Worm (Caenorhabditis elegans) whole organism, L3 larva: ENCODE data around the gene nhr-197.
"Not testable (repeated sequence)": the region's sequence is repeated elsewhere in the genome, so short reads cannot be mapped to it uniquely, and the experiment has no call there.

ENCODE experiments used
- ceh-82 ChIP-seq: fragments of 150-350 bp; optimal IDR thresholded peaks from 2 replicates; lab custom pipeline; 2014; ENCODE audit warnings: missing biosample characterization, missing genetic modification characterization
- fos-1 ChIP-seq: fragments of 150-350 bp; optimal IDR thresholded peaks from 2 replicates; lab custom pipeline; 2014; ENCODE audit warnings: missing biosample characterization, missing genetic modification characterization
- lsy-12 ChIP-seq: sonication (generic microtip); optimal IDR thresholded peaks from 2 replicates; lab custom pipeline; 2016; ENCODE audit warnings: mild to moderate bottlenecking, missing genetic modification characterization, missing compliant biosample characterization
- unc-62 ChIP-seq: fragments of 150-350 bp; sonication (generic microtip); optimal IDR thresholded peaks from 4 replicates; lab custom pipeline; 2014; ENCODE audit warnings: missing biosample characterization, missing genetic modification reagents, missing genetic modification characterization

- not testable (repeated sequence) for TF ChIP-seq unc-62; fos-1 (tag; lab: Kevin White, UChicago); lsy-12; ceh-82 (tag; lab: Kevin White, UChicago)
Measured at ce11 chrV:15670139-15670538, 17.6 kb upstream of the nhr-197 start, which contains the start of gene K06B4.15.
